Worm (Caenorhabditis elegans): ENCODE measurements around the gene F10D2.8.

DNA sequence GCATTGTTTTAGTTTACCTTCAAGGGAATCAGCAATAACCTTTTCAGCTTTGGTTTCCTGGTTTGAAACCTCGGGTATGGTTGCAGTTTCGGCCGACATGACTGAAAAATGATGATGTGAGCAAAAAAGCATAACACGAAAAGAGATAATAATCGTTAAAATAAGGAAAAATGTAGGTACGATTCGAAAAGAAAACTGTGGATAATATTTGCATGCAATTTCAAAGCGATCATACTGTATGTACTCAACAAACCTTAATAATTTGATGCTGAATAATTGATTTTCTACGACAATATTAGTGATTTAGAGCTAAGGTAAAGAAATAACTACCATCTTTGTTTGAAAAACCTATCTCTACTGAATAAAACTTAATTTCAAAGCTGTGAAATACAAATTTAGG is 45.5 kb upstream of the F10D2.8 start, which contains the start of gene attf-2:
- TF ChIP-seq snpc-4 (tag; optimal IDR thresholded peaks at IDR 0.05) (no peak), blmp-1 (tag; optimal IDR thresholded peaks at IDR 0.05) (no peak), unc-62 (GFP tag; optimal IDR thresholded peaks at IDR 0.05) (no peak), elt-1 (tag; optimal IDR thresholded peaks at IDR 0.05; ENCODE audit: borderline replicate concordance, insufficient read depth) (no peak), nhr-12 (tag; optimal IDR thresholded peaks at IDR 0.05) (no peak), sptf-1 (tag; optimal IDR thresholded peaks at IDR 0.05) (no peak), lin-13 (tag; optimal IDR thresholded peaks at IDR 0.05) (no peak), ceh-83 (GFP tag; optimal IDR thresholded peaks at IDR 0.05) (no peak), nhr-76 (tag; optimal IDR thresholded peaks at IDR 0.05) (no peak), unc-39 (tag; optimal IDR thresholded peaks at IDR 0.05) (no peak), ztf-11 (tag; optimal IDR thresholded peaks at IDR 0.05) (no peak), ces-1 (GFP tag; optimal IDR thresholded peaks at IDR 0.05) (no peak)

Measured in whole organism, mixed stage, embryonic.